Fruit fly (Drosophila melanogaster) S2 (cell line): ENCODE results near the gene mmy.

ENCODE experiments used
- CG8478 ChIP-seq: fragments of >200 bp; optimal IDR thresholded peaks from 2 replicates; lab custom pipeline; 2018
- CTCF ChIP-seq, 2 experiments: fragments of >200 bp; optimal IDR thresholded peaks; 2 replicates each; lab custom pipeline; 2018

DNA sequence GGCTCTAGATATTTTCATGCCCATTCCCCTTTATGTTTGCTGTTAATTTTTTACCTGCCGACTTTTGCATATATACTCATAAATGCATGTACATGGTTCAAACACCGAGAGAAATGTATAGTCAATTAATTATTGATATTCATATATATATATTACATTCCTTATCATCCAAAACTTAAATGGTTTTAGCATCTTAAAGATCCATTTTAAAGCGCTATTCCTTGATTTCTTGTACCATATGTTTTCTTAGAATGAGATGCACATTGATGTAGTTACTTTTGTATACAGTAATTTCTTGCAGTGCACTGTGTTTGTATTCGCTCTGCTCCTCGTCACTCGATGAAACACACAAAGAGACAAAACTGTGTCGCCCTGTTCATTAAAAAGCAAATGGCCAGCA, 35.0 kb upstream of the mmy start:
- TF ChIP-seq CG8478 (no peak), CTCF (optimal IDR thresholded peaks at IDR 0.05; lab: Kevin White, UChicago) (no peak)
